Worm (Caenorhabditis elegans) whole organism, L2 larva: ENCODE results near the gene B0035.3.

ENCODE experiments used
- ZK546.5 ChIP-seq: sonication (generic microtip); optimal IDR thresholded peaks from 2 replicates; lab custom pipeline; 2017; ENCODE audit warnings: missing biosample characterization, missing genetic modification characterization
- ama-1 ChIP-seq: fragments of 150-350 bp; optimal IDR thresholded peaks from 2 replicates; lab custom pipeline; 2018; ENCODE audit warnings: inconsistent platforms
- blmp-1 ChIP-seq: sonication (generic microtip); optimal IDR thresholded peaks from 2 replicates; lab custom pipeline; 2017; ENCODE audit warnings: missing genetic modification characterization, mild to moderate bottlenecking, missing compliant biosample characterization, antibody characterized with exemption, moderate library complexity; ENCODE audit not compliant: insufficient read depth
- ceh-82 ChIP-seq: fragments of 150-350 bp; optimal IDR thresholded peaks from 2 replicates; lab custom pipeline; 2014; ENCODE audit warnings: missing biosample characterization, missing genetic modification characterization
- egl-27 ChIP-seq: sonication (generic microtip); optimal IDR thresholded peaks from 3 replicates; lab custom pipeline; 2017; ENCODE audit warnings: missing biosample characterization, missing genetic modification reagents, missing genetic modification characterization
- mdl-1 ChIP-seq, 2 experiments: fragments of 150-350 bp in 1 of 2; sonication (generic microtip) in 1 of 2; optimal IDR thresholded peaks; 2 replicates each; lab custom pipeline; 2017; ENCODE audit warnings: missing biosample characterization in 2 of 2, missing genetic modification characterization in 2 of 2
- skn-1 ChIP-seq: sonication (generic microtip); optimal IDR thresholded peaks from 2 replicates; lab custom pipeline; 2017; ENCODE audit warnings: missing biosample characterization, missing genetic modification characterization
- sma-9 ChIP-seq, 2 experiments: fragments of 150-350 bp in 1 of 2; sonication (generic microtip) in 1 of 2; optimal IDR thresholded peaks; 2 replicates each; lab custom pipeline; 2014 to 2016; ENCODE audit warnings: missing genetic modification characterization in 2 of 2, mild to moderate bottlenecking in 1 of 2, missing biosample characterization in 1 of 2, missing compliant biosample characterization in 1 of 2, missing genetic modification reagents in 1 of 2, moderate library complexity in 1 of 2
- snpc-4 ChIP-seq: fragments of 150-350 bp; optimal IDR thresholded peaks from 2 replicates; lab custom pipeline; 2014; ENCODE audit warnings: missing biosample characterization, missing genetic modification characterization
- unc-39 ChIP-seq: fragments of 150-350 bp; optimal IDR thresholded peaks from 2 replicates; lab custom pipeline; 2014; ENCODE audit warnings: missing biosample characterization, missing genetic modification characterization
- unc-62 ChIP-seq: fragments of 150-350 bp; optimal IDR thresholded peaks from 2 replicates; lab custom pipeline; 2014; ENCODE audit warnings: missing biosample characterization, missing genetic modification reagents, missing genetic modification characterization

DNA sequence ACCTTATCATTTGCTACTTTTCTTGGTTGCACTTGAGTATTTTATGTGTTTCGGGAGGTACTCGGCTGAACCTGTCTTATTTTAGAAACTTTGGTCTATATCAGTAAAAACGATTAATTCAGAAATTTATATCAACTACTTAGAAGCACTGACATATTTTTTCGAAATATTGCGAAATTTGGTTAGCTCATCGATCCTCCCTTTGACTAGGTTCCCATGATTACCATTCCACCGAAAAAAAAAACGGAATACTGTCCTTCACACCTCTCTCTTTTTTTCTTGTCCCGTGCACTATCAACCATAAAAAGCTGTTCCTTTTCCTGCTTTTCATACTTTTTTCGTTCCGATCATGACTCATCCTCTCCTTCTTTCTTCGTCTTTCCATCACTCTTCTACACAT lies 29.6 kb downstream of the B0035.3 start:
- TF ChIP-seq snpc-4 (tag; lab: Kevin White, UChicago), result no peak
- TF ChIP-seq unc-39 (tag; lab: Kevin White, UChicago), result no peak
- TF ChIP-seq egl-27 (tag; lab: Kevin White, UChicago), result no peak
- TF ChIP-seq unc-62 (GFP tag; lab: Kevin White, UChicago), result no peak
- no peak for TF ChIP-seq ama-1 (lab: Kevin White, UChicago)
- no peak for TF ChIP-seq skn-1 (tag; lab: Kevin White, UChicago)
- no peak for TF ChIP-seq sma-9 (GFP tag; optimal IDR thresholded peaks at IDR 0.05; lab: Kevin White, UChicago)
- TF ChIP-seq sma-9 (tag; optimal IDR thresholded peaks at IDR 0.05; lab: Kevin White, UChicago), result no peak
- TF ChIP-seq ceh-82 (tag; lab: Kevin White, UChicago), result no peak
- TF ChIP-seq blmp-1 (tag; lab: Kevin White, UChicago), result no peak
- no peak for TF ChIP-seq mdl-1 (tag; optimal IDR thresholded peaks at IDR 0.05; lab: Kevin White, UChicago)
- TF ChIP-seq ZK546.5 (tag; lab: Kevin White, UChicago), result no peak
